Worm (Caenorhabditis elegans) whole organism, L3 larva: ENCODE results near the gene srh-46.

ENCODE experiments used
- R02D3.7 ChIP-seq: fragments of 150-350 bp; optimal IDR thresholded peaks from 2 replicates; lab custom pipeline; 2014; ENCODE audit warnings: missing biosample characterization, missing genetic modification characterization
- ZK546.5 ChIP-seq: sonication (generic microtip); optimal IDR thresholded peaks from 2 replicates; lab custom pipeline; 2017; ENCODE audit warnings: missing biosample characterization, missing genetic modification characterization
- ceh-82 ChIP-seq: fragments of 150-350 bp; optimal IDR thresholded peaks from 2 replicates; lab custom pipeline; 2014; ENCODE audit warnings: missing biosample characterization, missing genetic modification characterization
- daf-12 ChIP-seq: fragments of 150-350 bp; optimal IDR thresholded peaks from 2 replicates; lab custom pipeline; 2014; ENCODE audit warnings: missing biosample characterization, missing genetic modification reagents, missing genetic modification characterization
- egl-27 ChIP-seq: sonication (generic microtip); optimal IDR thresholded peaks from 4 replicates; lab custom pipeline; 2017; ENCODE audit warnings: missing biosample characterization, missing genetic modification reagents, missing genetic modification characterization
- fos-1 ChIP-seq: fragments of 150-350 bp; optimal IDR thresholded peaks from 2 replicates; lab custom pipeline; 2014; ENCODE audit warnings: missing biosample characterization, missing genetic modification characterization
- lin-39 ChIP-seq: fragments of 150-350 bp; optimal IDR thresholded peaks from 2 replicates; lab custom pipeline; 2018; ENCODE audit warnings: missing biosample characterization, missing genetic modification reagents, missing genetic modification characterization
- nfya-1 ChIP-seq: sonication (generic microtip); optimal IDR thresholded peaks from 2 replicates; lab custom pipeline; 2017; ENCODE audit warnings: missing genetic modification characterization, mild to moderate bottlenecking, missing compliant biosample characterization, antibody characterized with exemption, moderate library complexity; ENCODE audit not compliant: insufficient read depth
- nhr-12 ChIP-seq: fragments of 150-350 bp; optimal IDR thresholded peaks from 2 replicates; lab custom pipeline; 2014; ENCODE audit warnings: missing biosample characterization, missing genetic modification characterization
- nhr-28 ChIP-seq: fragments of 150-350 bp; optimal IDR thresholded peaks from 2 replicates; lab custom pipeline; 2014; ENCODE audit warnings: missing biosample characterization, missing genetic modification characterization
- nhr-77 ChIP-seq: fragments of 150-350 bp; optimal IDR thresholded peaks from 2 replicates; lab custom pipeline; 2014; ENCODE audit warnings: missing biosample characterization, missing genetic modification characterization
- unc-62 ChIP-seq: fragments of 150-350 bp; sonication (generic microtip); optimal IDR thresholded peaks from 4 replicates; lab custom pipeline; 2014; ENCODE audit warnings: missing biosample characterization, missing genetic modification reagents, missing genetic modification characterization
- ztf-4 ChIP-seq: fragments of 150-350 bp; optimal IDR thresholded peaks from 2 replicates; lab custom pipeline; 2014; ENCODE audit warnings: missing biosample characterization, missing genetic modification characterization

DNA sequence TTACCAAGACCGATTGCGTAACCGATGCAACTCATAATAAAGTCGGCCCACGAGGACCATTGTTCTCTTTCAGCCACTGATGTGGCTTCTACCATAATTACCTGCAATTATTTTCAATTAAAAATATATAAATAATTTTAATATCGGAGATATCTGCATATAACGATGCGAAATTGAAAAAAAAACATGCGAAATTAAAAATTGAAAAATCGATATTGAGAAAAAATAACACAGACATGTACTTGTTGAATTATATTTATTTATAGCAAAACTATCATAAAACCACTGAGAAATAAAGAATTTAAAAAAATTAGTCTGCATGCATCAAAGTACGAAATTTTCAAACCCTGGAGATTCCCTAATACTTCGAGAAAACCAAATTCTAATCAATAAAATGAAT lies 5.7 kb upstream of the srh-46 start, which contains the start of gene snf-11:
- no peak for TF ChIP-seq daf-12 (tag; lab: Kevin White, UChicago)
- no peak for TF ChIP-seq ceh-82 (tag; lab: Kevin White, UChicago)
- no peak for TF ChIP-seq unc-62 (GFP tag; lab: Kevin White, UChicago)
- TF ChIP-seq R02D3.7 (tag; lab: Kevin White, UChicago): no peak
- no peak for TF ChIP-seq ZK546.5 (tag; lab: Kevin White, UChicago)
- no peak for TF ChIP-seq ztf-4 (tag; lab: Kevin White, UChicago)
- no peak for TF ChIP-seq nhr-12 (tag; lab: Kevin White, UChicago)
- no peak for TF ChIP-seq lin-39 (tag; lab: Kevin White, UChicago)
- no peak for TF ChIP-seq egl-27
- no peak for TF ChIP-seq fos-1 (tag; lab: Kevin White, UChicago)
- no peak for TF ChIP-seq nhr-77 (tag; lab: Kevin White, UChicago)
- no peak for TF ChIP-seq nfya-1 (tag; lab: Kevin White, UChicago)
- TF ChIP-seq nhr-28 (tag; lab: Kevin White, UChicago): no peak
